Worm (Caenorhabditis elegans) whole organism, L2 larva: ENCODE data around the gene ugt-48.

Experiments
- C34F6.9 ChIP-seq: fragments of 150-350 bp; optimal IDR thresholded peaks from 2 replicates; lab custom pipeline; 2014; ENCODE audit warnings: missing biosample characterization, missing genetic modification characterization
- F13H6.1 ChIP-seq: sonication (generic microtip); optimal IDR thresholded peaks from 2 replicates; lab custom pipeline; 2016; ENCODE audit warnings: missing genetic modification characterization, missing compliant biosample characterization
- Y55F3AM.14 ChIP-seq: fragments of 200-800 bp; sonication (Bioruptor generic); optimal IDR thresholded peaks from 2 replicates; lab custom pipeline; 2018; ENCODE audit warnings: mild to moderate bottlenecking, missing genetic modification characterization, missing compliant biosample characterization
- ZK546.5 ChIP-seq: sonication (generic microtip); optimal IDR thresholded peaks from 2 replicates; lab custom pipeline; 2017; ENCODE audit warnings: missing biosample characterization, missing genetic modification characterization
- alr-1 ChIP-seq: fragments of 150-350 bp; optimal IDR thresholded peaks from 2 replicates; lab custom pipeline; 2014; ENCODE audit warnings: missing biosample characterization, missing genetic modification characterization
- aly-2 ChIP-seq: fragments of 150-350 bp; optimal IDR thresholded peaks from 2 replicates; lab custom pipeline; 2014; ENCODE audit warnings: missing biosample characterization, missing genetic modification characterization
- ceh-82 ChIP-seq: fragments of 150-350 bp; optimal IDR thresholded peaks from 2 replicates; lab custom pipeline; 2014; ENCODE audit warnings: missing biosample characterization, missing genetic modification characterization
- crh-2 ChIP-seq: sonication (generic microtip); optimal IDR thresholded peaks from 2 replicates; lab custom pipeline; 2017; ENCODE audit warnings: missing biosample characterization, missing genetic modification characterization
- dmd-4 ChIP-seq: sonication (generic microtip); optimal IDR thresholded peaks from 2 replicates; lab custom pipeline; 2017; ENCODE audit warnings: missing biosample characterization, missing genetic modification characterization
- egl-27 ChIP-seq: sonication (generic microtip); optimal IDR thresholded peaks from 3 replicates; lab custom pipeline; 2017; ENCODE audit warnings: missing biosample characterization, missing genetic modification reagents, missing genetic modification characterization
- elt-1 ChIP-seq: fragments of 150-350 bp; optimal IDR thresholded peaks from 2 replicates; lab custom pipeline; 2014; ENCODE audit warnings: missing biosample characterization, missing genetic modification characterization
- fos-1 ChIP-seq: fragments of 150-350 bp; optimal IDR thresholded peaks from 2 replicates; lab custom pipeline; 2014; ENCODE audit warnings: missing biosample characterization, missing genetic modification characterization
- gmeb-1 ChIP-seq: fragments of 150-350 bp; optimal IDR thresholded peaks from 2 replicates; lab custom pipeline; 2014; ENCODE audit warnings: missing biosample characterization, missing genetic modification characterization
- lin-11 ChIP-seq: fragments of 150-350 bp; sonication (generic microtip); optimal IDR thresholded peaks from 2 replicates; lab custom pipeline; 2014; ENCODE audit warnings: missing biosample characterization, missing genetic modification characterization, inconsistent platforms, mixed read lengths
- lin-13 ChIP-seq: fragments of 150-350 bp; optimal IDR thresholded peaks from 2 replicates; lab custom pipeline; 2014; ENCODE audit warnings: missing biosample characterization, missing genetic modification reagents, missing genetic modification characterization
- lin-39 ChIP-seq: fragments of 150-350 bp; optimal IDR thresholded peaks from 2 replicates; lab custom pipeline; 2014; ENCODE audit warnings: missing biosample characterization, missing genetic modification reagents, missing genetic modification characterization
- lsy-2 ChIP-seq, 2 experiments: fragments of 150-350 bp in 1 of 2; sonication (generic microtip) in 1 of 2; optimal IDR thresholded peaks; 2 replicates each; lab custom pipeline; 2014 to 2017; ENCODE audit warnings: missing biosample characterization in 2 of 2, missing genetic modification characterization in 2 of 2
- mab-5 ChIP-seq: fragments of 150-350 bp; optimal IDR thresholded peaks from 2 replicates; lab custom pipeline; 2014; ENCODE audit warnings: missing biosample characterization, missing genetic modification characterization
- mdl-1 ChIP-seq, 2 experiments: fragments of 150-350 bp in 1 of 2; sonication (generic microtip) in 1 of 2; optimal IDR thresholded peaks; 2 replicates each; lab custom pipeline; 2017; ENCODE audit warnings: missing biosample characterization in 2 of 2, missing genetic modification characterization in 2 of 2
- nhr-10 ChIP-seq: sonication (generic microtip); optimal IDR thresholded peaks from 2 replicates; lab custom pipeline; 2017; ENCODE audit warnings: missing biosample characterization, missing genetic modification characterization
- nhr-11 ChIP-seq: fragments of 150-350 bp; optimal IDR thresholded peaks from 2 replicates; lab custom pipeline; 2014; ENCODE audit warnings: missing biosample characterization, missing genetic modification characterization
- nhr-12 ChIP-seq: fragments of 150-350 bp; optimal IDR thresholded peaks from 2 replicates; lab custom pipeline; 2014; ENCODE audit warnings: missing biosample characterization, missing genetic modification characterization
- nhr-129 ChIP-seq: fragments of 150-350 bp; optimal IDR thresholded peaks from 2 replicates; lab custom pipeline; 2014; ENCODE audit warnings: missing biosample characterization, missing genetic modification characterization
- nhr-21 ChIP-seq: fragments of 150-350 bp; optimal IDR thresholded peaks from 2 replicates; lab custom pipeline; 2014; ENCODE audit warnings: missing biosample characterization, missing genetic modification characterization
- nhr-23 ChIP-seq: fragments of 150-350 bp; optimal IDR thresholded peaks from 2 replicates; lab custom pipeline; 2014; ENCODE audit warnings: missing biosample characterization, missing genetic modification reagents, missing genetic modification characterization
- nhr-237 ChIP-seq: fragments of 150-350 bp; optimal IDR thresholded peaks from 2 replicates; lab custom pipeline; 2014; ENCODE audit warnings: missing biosample characterization, missing genetic modification characterization
- nhr-25 ChIP-seq: fragments of 150-350 bp; sonication (generic microtip); optimal IDR thresholded peaks from 3 replicates; lab custom pipeline; 2014; ENCODE audit warnings: missing biosample characterization, missing genetic modification characterization
- nhr-6 ChIP-seq: fragments of 150-350 bp; optimal IDR thresholded peaks from 2 replicates; lab custom pipeline; 2014; ENCODE audit warnings: missing biosample characterization, missing genetic modification characterization
- nhr-77 ChIP-seq: fragments of 150-350 bp; optimal IDR thresholded peaks from 2 replicates; lab custom pipeline; 2014; ENCODE audit warnings: missing biosample characterization, missing genetic modification characterization
- sem-4 ChIP-seq: fragments of 150-350 bp; optimal IDR thresholded peaks from 2 replicates; lab custom pipeline; 2014; ENCODE audit warnings: missing biosample characterization, missing genetic modification reagents, missing genetic modification characterization
- skn-1 ChIP-seq: sonication (generic microtip); optimal IDR thresholded peaks from 2 replicates; lab custom pipeline; 2017; ENCODE audit warnings: missing biosample characterization, missing genetic modification characterization
- sma-3 ChIP-seq: sonication (generic microtip); optimal IDR thresholded peaks from 2 replicates; lab custom pipeline; 2016; ENCODE audit warnings: missing genetic modification reagents, missing genetic modification characterization, missing compliant biosample characterization
- sma-9 ChIP-seq, 2 experiments: fragments of 150-350 bp in 1 of 2; sonication (generic microtip) in 1 of 2; optimal IDR thresholded peaks; 2 replicates each; lab custom pipeline; 2014 to 2016; ENCODE audit warnings: missing genetic modification characterization in 2 of 2, mild to moderate bottlenecking in 1 of 2, missing biosample characterization in 1 of 2, missing compliant biosample characterization in 1 of 2, missing genetic modification reagents in 1 of 2, moderate library complexity in 1 of 2
- snpc-4 ChIP-seq: fragments of 150-350 bp; optimal IDR thresholded peaks from 2 replicates; lab custom pipeline; 2014; ENCODE audit warnings: missing biosample characterization, missing genetic modification characterization
- unc-39 ChIP-seq: fragments of 150-350 bp; optimal IDR thresholded peaks from 2 replicates; lab custom pipeline; 2014; ENCODE audit warnings: missing biosample characterization, missing genetic modification characterization
- unc-55 ChIP-seq: fragments of 150-350 bp; sonication (generic microtip); optimal IDR thresholded peaks from 3 replicates; lab custom pipeline; 2014; ENCODE audit warnings: missing biosample characterization, missing genetic modification reagents, missing genetic modification characterization
- unc-62 ChIP-seq: fragments of 150-350 bp; optimal IDR thresholded peaks from 2 replicates; lab custom pipeline; 2014; ENCODE audit warnings: missing biosample characterization, missing genetic modification reagents, missing genetic modification characterization
- zag-1 ChIP-seq: fragments of 150-350 bp; optimal IDR thresholded peaks from 2 replicates; lab custom pipeline; 2014; ENCODE audit warnings: missing biosample characterization, missing genetic modification characterization
- ztf-1 ChIP-seq: fragments of 200-800 bp; sonication (Bioruptor generic); conservative IDR thresholded peaks from 2 replicates; pipeline ENCODE4 v1.3.6; 2022; ENCODE audit warnings: missing genetic modification characterization, missing compliant biosample characterization
- ztf-4 ChIP-seq: fragments of 150-350 bp; optimal IDR thresholded peaks from 2 replicates; lab custom pipeline; 2014; ENCODE audit warnings: missing biosample characterization, missing genetic modification characterization

Gene ugt-48

ce11 chrV:5513630-5514378, 34.1 kb downstream of the ugt-48 start, which contains the start of the genes hpo-15 and mms-19:
hpo-15 (minus strand) TSS chrV:5513830.
mms-19 (plus strand) TSS chrV:5514348.
- TF ChIP-seq fos-1 (tag; lab: Kevin White, UChicago): peak; percentile 19
- no peak for TF ChIP-seq nhr-23 (tag; lab: Kevin White, UChicago)

ce11 chrV:5512559-5512958, 35.3 kb downstream of the ugt-48 start:
- TF ChIP-seq sma-3 (GFP tag; lab: Kevin White, UChicago): no peak
- TF ChIP-seq sma-9 (GFP tag; optimal IDR thresholded peaks at IDR 0.05; lab: Kevin White, UChicago): peak; percentile 67
- no peak for TF ChIP-seq sma-9 (tag; optimal IDR thresholded peaks at IDR 0.05; lab: Kevin White, UChicago)
- TF ChIP-seq crh-2 (tag; lab: Kevin White, UChicago): peak; percentile 3
- TF ChIP-seq fos-1 (tag; lab: Kevin White, UChicago): peak; percentile 67

- TF ChIP-seq zag-1 (tag; lab: Kevin White, UChicago) (no peak), fos-1 (tag; lab: Kevin White, UChicago) (peak; percentile 10), snpc-4 (tag; lab: Kevin White, UChicago) (no peak), aly-2 (no peak), ztf-1 (GFP tag; lab: Robert Waterston, UW) (no peak), nhr-25 (no peak), crh-2 (tag; lab: Kevin White, UChicago) (peak; percentile 8)
Observed at ce11 chrV:5511720-5512119, 36.1 kb downstream of the ugt-48 start.

ce11 chrV:5509966-5510365, 37.9 kb downstream of the ugt-48 start:
- peak; percentile 16 for TF ChIP-seq fos-1 (tag; lab: Kevin White, UChicago)
- no peak for TF ChIP-seq alr-1 (tag; lab: Kevin White, UChicago)

- TF ChIP-seq unc-55 (GFP tag; lab: Kevin White, UChicago) (no peak), skn-1 (tag; lab: Kevin White, UChicago) (no peak), F13H6.1 (tag; lab: Kevin White, UChicago) (no peak), nhr-10 (tag; lab: Kevin White, UChicago) (no peak), C34F6.9 (tag; lab: Kevin White, UChicago) (no peak), zag-1 (tag; lab: Kevin White, UChicago) (no peak), nhr-12 (no peak), egl-27 (tag; lab: Kevin White, UChicago) (no peak), lin-11 (no peak), ZK546.5 (no peak), lsy-2 (tag; optimal IDR thresholded peaks at IDR 0.05; lab: Kevin White, UChicago) (no peak), lin-13 (GFP tag; lab: Kevin White, UChicago) (no peak), ceh-82 (no peak), dmd-4 (no peak), unc-39 (tag; lab: Kevin White, UChicago) (no peak), nhr-21 (tag; lab: Kevin White, UChicago) (no peak), Y55F3AM.14 (GFP tag; lab: Kevin White, UChicago) (no peak), ztf-4 (tag; lab: Kevin White, UChicago) (no peak), nhr-11 (tag; lab: Kevin White, UChicago) (no peak), nhr-237 (tag; lab: Kevin White, UChicago) (no peak)
Observed at ce11 chrV:5509134-5509533, 38.7 kb downstream of the ugt-48 start.

- TF ChIP-seq ceh-82 (peak; percentile 50), nhr-77 (no peak), Y55F3AM.14 (GFP tag; lab: Kevin White, UChicago) (peak; percentile 99), nhr-129 (peak; percentile 87), nhr-6 (peak; percentile 56), lin-39 (tag; lab: Kevin White, UChicago) (no peak), egl-27 (tag; lab: Kevin White, UChicago) (peak; percentile 73), snpc-4 (tag; lab: Kevin White, UChicago) (peak; percentile 74), mdl-1 (tag; optimal IDR thresholded peaks at IDR 0.05; lab: Kevin White, UChicago) (peak in 1 of 2 experiments; percentile 68), skn-1 (tag; lab: Kevin White, UChicago) (no peak), sma-3 (GFP tag; lab: Kevin White, UChicago) (peak; percentile 90), elt-1 (tag; lab: Kevin White, UChicago) (no peak), fos-1 (tag; lab: Kevin White, UChicago) (peak; percentile 49), ztf-1 (GFP tag; lab: Robert Waterston, UW) (no peak), nhr-11 (tag; lab: Kevin White, UChicago) (no peak), unc-62 (GFP tag; lab: Kevin White, UChicago) (peak; percentile 22), nhr-12 (peak; percentile 37), mab-5 (tag; lab: Kevin White, UChicago) (peak; percentile 86), gmeb-1 (tag; lab: Kevin White, UChicago) (peak; percentile 90), sem-4 (peak; percentile 84), sma-9 (GFP tag; optimal IDR thresholded peaks at IDR 0.05; lab: Kevin White, UChicago) (peak; percentile 91), sma-9 (tag; optimal IDR thresholded peaks at IDR 0.05; lab: Kevin White, UChicago) (no peak)
Observed at ce11 chrV:5504807-5505442, 42.9 kb downstream of the ugt-48 start, which contains the start of the genes dnj-19 and nhr-47. dnj-19 (minus strand) TSS chrV:5504857. nhr-47 (plus strand) TSS chrV:5505253.
